Fruit fly (Drosophila melanogaster) whole organism, wandering third instar larva: Measurements from ENCODE around the gene CG34292.
A peak's percentile ranks its signal among the peaks of the same experiment; 100 is the strongest.

ENCODE experiments used
- Abd-B ChIP-seq: fragments of >200 bp; optimal IDR thresholded peaks from 2 replicates; lab custom pipeline; 2017; ENCODE audit warnings: missing biosample characterization, missing genetic modification characterization
- CG32264 ChIP-seq: fragments of 200-800 bp; sonication (Bioruptor generic); optimal IDR thresholded peaks from 2 replicates; lab custom pipeline; 2016; ENCODE audit warnings: missing biosample characterization, missing genetic modification characterization
- CG9705 ChIP-seq: fragments of 200-800 bp; sonication (Bioruptor generic); optimal IDR thresholded peaks from 2 replicates; lab custom pipeline; 2018; ENCODE audit warnings: missing biosample characterization, mild to moderate bottlenecking, missing genetic modification characterization
- CrebA ChIP-seq: fragments of 200-800 bp; sonication (Bioruptor generic); optimal IDR thresholded peaks from 2 replicates; lab custom pipeline; 2016; ENCODE audit warnings: missing biosample characterization, mild to moderate bottlenecking, missing genetic modification characterization, borderline replicate concordance
- Dif ChIP-seq: fragments of 200-275, 200-300 bp; sonication (Bioruptor generic); optimal IDR thresholded peaks from 2 replicates; lab custom pipeline; 2018; ENCODE audit warnings: missing biosample characterization, missing genetic modification characterization; ENCODE audit not compliant: partially characterized antibody
- GATAd ChIP-seq: sonication (Bioruptor generic); optimal IDR thresholded peaks from 2 replicates; lab custom pipeline; 2016; ENCODE audit warnings: missing biosample characterization, missing genetic modification characterization
- HLH106 ChIP-seq: fragments of 200-800 bp; optimal IDR thresholded peaks from 3 replicates; lab custom pipeline; 2019; ENCODE audit warnings: missing biosample characterization, mild to moderate bottlenecking, missing genetic modification characterization, moderate library complexity
- Hr78 ChIP-seq: fragments of >200 bp; optimal IDR thresholded peaks from 2 replicates; lab custom pipeline; 2017; ENCODE audit warnings: missing biosample characterization, missing genetic modification characterization
- Jra ChIP-seq: sonication (Bioruptor generic); optimal IDR thresholded peaks from 2 replicates; lab custom pipeline; 2016; ENCODE audit warnings: missing biosample characterization, missing genetic modification characterization
- N ChIP-seq: fragments of >200 bp; optimal IDR thresholded peaks from 2 replicates; lab custom pipeline; 2018; ENCODE audit warnings: missing biosample characterization, missing external identifiers, missing genetic modification characterization
- OdsH ChIP-seq: fragments of 200-800 bp; sonication (Bioruptor generic); optimal IDR thresholded peaks from 2 replicates; lab custom pipeline; 2016; ENCODE audit warnings: missing biosample characterization, mild to moderate bottlenecking, missing genetic modification characterization
- Rel ChIP-seq, 2 experiments: fragments of 200-800 bp; sonication (Bioruptor generic) in 1 of 2; optimal IDR thresholded peaks; 2 replicates in 1 of 2; 3 replicates in 1 of 2; lab custom pipeline; 2016 to 2019; ENCODE audit warnings: mild to moderate bottlenecking in 2 of 2, missing biosample characterization in 2 of 2, missing genetic modification characterization in 2 of 2, moderate library complexity in 1 of 2
- Sp1 ChIP-seq: fragments of 200-800 bp; sonication (Bioruptor generic); optimal IDR thresholded peaks from 3 replicates; lab custom pipeline; 2019; ENCODE audit warnings: missing biosample characterization, mild to moderate bottlenecking, missing genetic modification characterization, moderate library complexity
- Vsx2 ChIP-seq: fragments of 200-300, 225-300 bp; sonication (Bioruptor generic); optimal IDR thresholded peaks from 2 replicates; lab custom pipeline; 2018; ENCODE audit warnings: missing biosample characterization, missing genetic modification characterization; ENCODE audit not compliant: partially characterized antibody
- br ChIP-seq: fragments of 200-800 bp; sonication (Bioruptor generic); optimal IDR thresholded peaks from 2 replicates; lab custom pipeline; 2016; ENCODE audit warnings: missing biosample characterization, missing genetic modification characterization
- dl ChIP-seq, 2 experiments: fragments of 175-275, 200-275 bp in 1 of 2; fragments of 200-275 bp in 1 of 2; sonication (Bioruptor generic); optimal IDR thresholded peaks; lab custom pipeline; 2018; ENCODE audit warnings: mild to moderate bottlenecking in 2 of 2, missing biosample characterization in 2 of 2, missing genetic modification characterization in 2 of 2, moderate library complexity in 2 of 2; ENCODE audit not compliant: partially characterized antibody in 2 of 2, insufficient read depth in 1 of 2
- dmrt93B ChIP-seq: fragments of 200-800 bp; sonication (Bioruptor generic); optimal IDR thresholded peaks from 2 replicates; lab custom pipeline; 2018; ENCODE audit warnings: missing biosample characterization, mild to moderate bottlenecking, missing genetic modification characterization
- dsf ChIP-seq: sonication (Bioruptor generic); optimal IDR thresholded peaks from 2 replicates; lab custom pipeline; 2016; ENCODE audit warnings: missing biosample characterization, missing genetic modification characterization, borderline replicate concordance
- ey ChIP-seq: fragments of 200-800 bp; sonication (Bioruptor generic); optimal IDR thresholded peaks from 2 replicates; lab custom pipeline; 2016; ENCODE audit warnings: missing biosample characterization, missing genetic modification characterization
- foxo ChIP-seq, 2 experiments: fragments of 200-800 bp; sonication (Bioruptor generic); optimal IDR thresholded peaks; 2 replicates in 1 of 2; 3 replicates in 1 of 2; lab custom pipeline; 2016 to 2017; ENCODE audit warnings: missing biosample characterization in 2 of 2, missing genetic modification characterization in 2 of 2
- fru ChIP-seq: fragments of 200-800 bp; sonication (Bioruptor generic); optimal IDR thresholded peaks from 3 replicates; lab custom pipeline; 2016; ENCODE audit warnings: missing biosample characterization, mild to moderate bottlenecking, missing genetic modification characterization
- h ChIP-seq: fragments of 200-800 bp; sonication (Bioruptor generic); optimal IDR thresholded peaks from 3 replicates; lab custom pipeline; 2016; ENCODE audit warnings: missing biosample characterization, mild to moderate bottlenecking, missing genetic modification characterization
- jim ChIP-seq: fragments of 175-275, 200-325 bp; sonication (Bioruptor generic); optimal IDR thresholded peaks from 2 replicates; lab custom pipeline; 2016; ENCODE audit warnings: missing biosample characterization, mild to moderate bottlenecking, missing genetic modification characterization
- lola ChIP-seq: fragments of >200 bp; optimal IDR thresholded peaks from 2 replicates; lab custom pipeline; 2017; ENCODE audit warnings: missing biosample characterization, missing genetic modification characterization
- psq ChIP-seq: fragments of 200-800 bp; sonication (Bioruptor generic); optimal IDR thresholded peaks from 3 replicates; lab custom pipeline; 2017; ENCODE audit warnings: missing biosample characterization, mild to moderate bottlenecking, missing genetic modification characterization, moderate library complexity
- rgr ChIP-seq: fragments of 200-800 bp; sonication (Bioruptor generic); optimal IDR thresholded peaks from 3 replicates; lab custom pipeline; 2016; ENCODE audit warnings: missing biosample characterization, mild to moderate bottlenecking, missing genetic modification characterization
- sage ChIP-seq: fragments of 200-800 bp; sonication (Bioruptor generic); optimal IDR thresholded peaks from 2 replicates; lab custom pipeline; 2016; ENCODE audit warnings: missing biosample characterization, mild to moderate bottlenecking, missing genetic modification characterization
- sv ChIP-seq: fragments of 200-800 bp; sonication (Bioruptor generic); optimal IDR thresholded peaks from 3 replicates; lab custom pipeline; 2016; ENCODE audit warnings: missing biosample characterization, missing genetic modification characterization
- tai ChIP-seq: sonication (Bioruptor generic); optimal IDR thresholded peaks from 2 replicates; lab custom pipeline; 2016; ENCODE audit warnings: missing biosample characterization, missing genetic modification characterization
- usp ChIP-seq: fragments of >200 bp; optimal IDR thresholded peaks from 2 replicates; lab custom pipeline; 2017; ENCODE audit warnings: missing biosample characterization, missing genetic modification characterization
- woc ChIP-seq: sonication (Bioruptor generic); optimal IDR thresholded peaks from 2 replicates; lab custom pipeline; 2016; ENCODE audit warnings: missing biosample characterization, mild to moderate bottlenecking, missing genetic modification characterization

CG34292 gene

dm6 chr3R:27061916-27062315 is at the start of gene CG34292:
Gene CG34292 (plus strand): TSS chr3R:27062216.
- TF ChIP-seq N (GFP tag; lab: Kevin White, UChicago) = no peak
- no peak for TF ChIP-seq Hr78 (GFP tag; lab: Kevin White, UChicago)
- TF ChIP-seq CG32264 (GFP tag; lab: Kevin White, UChicago) = no peak
- no peak for TF ChIP-seq Abd-B (GFP tag; lab: Kevin White, UChicago)
- no peak for TF ChIP-seq Jra (GFP tag; lab: Kevin White, UChicago)
- no peak for TF ChIP-seq sage (GFP tag; lab: Kevin White, UChicago)
- TF ChIP-seq br (GFP tag; lab: Kevin White, UChicago) = no peak
- no peak for TF ChIP-seq foxo (GFP tag; optimal IDR thresholded peaks at IDR 0.05; lab: Kevin White, UChicago)
- no peak for TF ChIP-seq dmrt93B (GFP tag; lab: Kevin White, UChicago)
- no peak for TF ChIP-seq CrebA
- no peak for TF ChIP-seq dsf (GFP tag; lab: Kevin White, UChicago)
- TF ChIP-seq Vsx2 (GFP tag; lab: Kevin White, UChicago) = no peak
- TF ChIP-seq psq (GFP tag; lab: Kevin White, UChicago) = no peak
- TF ChIP-seq dl (GFP tag; optimal IDR thresholded peaks at IDR 0.05; lab: Kevin White, UChicago; ENCODE audit: insufficient read depth in 1 of 2, partially characterized antibody in 2 of 2) = no peak
- no peak for TF ChIP-seq OdsH (GFP tag; lab: Kevin White, UChicago)
- no peak for TF ChIP-seq jim
- TF ChIP-seq h = no peak
- no peak for TF ChIP-seq GATAd (GFP tag; lab: Kevin White, UChicago)
- TF ChIP-seq usp (GFP tag; lab: Kevin White, UChicago) = no peak
- TF ChIP-seq Rel (GFP tag; optimal IDR thresholded peaks at IDR 0.05; lab: Kevin White, UChicago) = no peak
- TF ChIP-seq Rel (tag; optimal IDR thresholded peaks at IDR 0.05; lab: Kevin White, UChicago) = no peak

DNA sequence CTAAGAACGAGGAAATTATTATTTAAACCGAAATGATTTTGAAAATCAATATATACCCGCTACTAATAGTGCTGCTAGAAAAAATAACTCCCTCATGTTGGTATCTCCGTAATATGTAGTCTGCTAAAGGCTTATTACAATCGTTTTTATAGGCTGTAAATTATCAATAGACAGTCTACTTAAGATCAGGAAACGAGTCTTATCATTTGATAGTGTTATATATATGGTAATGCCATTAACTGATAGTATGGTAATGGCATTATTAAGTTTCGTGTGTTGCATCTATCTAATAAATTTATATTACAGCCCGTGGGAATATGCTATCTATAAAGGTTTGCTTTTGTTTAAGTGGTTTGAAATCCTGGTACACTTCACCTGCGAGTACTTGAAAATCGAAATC is 43.8 kb upstream of the CG34292 start, which contains the start of gene CG17192:
CG17192 (minus strand) TSS at position 101 of the 400 bp plus-strand sequence.
- TF ChIP-seq CG9705 (no peak), Sp1 (GFP tag; lab: Kevin White, UChicago) (no peak), ey (GFP tag; lab: Kevin White, UChicago) (no peak), jim (no peak), HLH106 (tag; lab: Kevin White, UChicago) (no peak), CG32264 (GFP tag; lab: Kevin White, UChicago) (no peak), sage (GFP tag; lab: Kevin White, UChicago) (no peak)

DNA sequence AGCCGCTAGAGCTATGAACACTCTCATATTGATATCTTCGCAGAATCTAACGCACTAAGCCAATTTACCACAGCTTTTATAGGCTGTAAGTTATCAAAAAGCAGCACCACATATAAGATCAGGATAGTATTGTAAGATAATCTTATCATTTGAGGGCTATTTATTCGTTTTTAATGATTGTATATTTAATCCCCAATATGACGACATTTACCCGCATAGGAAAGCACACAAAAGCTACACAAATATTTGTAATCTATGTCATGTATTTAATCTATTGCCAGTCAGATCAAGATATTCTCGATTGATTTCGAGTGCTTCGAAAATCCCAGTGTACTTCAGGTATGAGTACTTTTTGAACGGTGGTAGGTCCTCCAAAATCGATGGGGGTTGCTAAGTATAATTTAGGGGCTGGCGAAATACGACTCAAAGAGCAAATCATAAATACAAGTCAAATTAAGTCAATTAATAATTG is 42.3 kb upstream of the CG34292 start, which contains the start of gene CG17191:
CG17191 (minus strand) TSS at position 51 of the 472 bp plus-strand sequence.
- TF ChIP-seq Rel (GFP tag; optimal IDR thresholded peaks at IDR 0.05; lab: Kevin White, UChicago) (no peak), Rel (tag; optimal IDR thresholded peaks at IDR 0.05; lab: Kevin White, UChicago) (peak; percentile 29), dsf (GFP tag; lab: Kevin White, UChicago) (no peak)

- TF ChIP-seq fru (GFP tag; lab: Kevin White, UChicago) = no peak
- no peak for TF ChIP-seq psq (GFP tag; lab: Kevin White, UChicago)
- TF ChIP-seq tai (GFP tag; lab: Kevin White, UChicago) = no peak
- no peak for TF ChIP-seq N (GFP tag; lab: Kevin White, UChicago)
- no peak for TF ChIP-seq Jra (GFP tag; lab: Kevin White, UChicago)
- no peak for TF ChIP-seq dl (GFP tag; optimal IDR thresholded peaks at IDR 0.05; lab: Kevin White, UChicago; ENCODE audit: insufficient read depth in 1 of 2, partially characterized antibody in 2 of 2)
- no peak for TF ChIP-seq Vsx2 (GFP tag; lab: Kevin White, UChicago)
- TF ChIP-seq sage (GFP tag; lab: Kevin White, UChicago) = no peak
- no peak for TF ChIP-seq h
- no peak for TF ChIP-seq rgr (GFP tag; lab: Kevin White, UChicago)
- no peak for TF ChIP-seq br (GFP tag; lab: Kevin White, UChicago)
- TF ChIP-seq usp (GFP tag; lab: Kevin White, UChicago) = no peak
- TF ChIP-seq lola (GFP tag; lab: Kevin White, UChicago) = no peak
- TF ChIP-seq Sp1 (GFP tag; lab: Kevin White, UChicago) = no peak
- no peak for TF ChIP-seq sv (GFP tag; lab: Kevin White, UChicago)
- no peak for TF ChIP-seq dsf (GFP tag; lab: Kevin White, UChicago)
- TF ChIP-seq woc (GFP tag; lab: Kevin White, UChicago) = no peak
- no peak for TF ChIP-seq Rel (GFP tag; optimal IDR thresholded peaks at IDR 0.05; lab: Kevin White, UChicago)
- no peak for TF ChIP-seq Rel (tag; optimal IDR thresholded peaks at IDR 0.05; lab: Kevin White, UChicago)
- TF ChIP-seq Dif (GFP tag; lab: Kevin White, UChicago) = no peak
- TF ChIP-seq dmrt93B (GFP tag; lab: Kevin White, UChicago) = no peak
Measured at dm6 chr3R:27021278-27021677, 40.7 kb upstream of the CG34292 start, which contains the start of gene CG6283. Gene CG6283 (minus strand): TSS chr3R:27021378.
